Fruit fly (Drosophila melanogaster) whole organism: ENCODE measurements around the gene CG43219.

Source experiments
- psq ChIP-seq: fragments of >200 bp; optimal IDR thresholded peaks from 2 replicates; lab custom pipeline; 2017
- usp ChIP-seq: fragments of >200 bp; optimal IDR thresholded peaks from 2 replicates; lab custom pipeline; 2017; ENCODE audit warnings: missing biosample characterization, missing genetic modification characterization, mixed read lengths

dm6 chr3L:21200587-21200986 is 19.6 kb upstream of the CG43219 start:
- TF ChIP-seq usp (no peak), psq (lab: Kevin White, UChicago) (no peak)
